Fruit fly (Drosophila melanogaster) whole organism, wandering third instar larva: ENCODE results near the gene CG11342.

Experiments
- Abd-B ChIP-seq: fragments of >200 bp; optimal IDR thresholded peaks from 2 replicates; lab custom pipeline; 2017; ENCODE audit warnings: missing biosample characterization, missing genetic modification characterization
- CG32264 ChIP-seq: fragments of 200-800 bp; sonication (Bioruptor generic); optimal IDR thresholded peaks from 2 replicates; lab custom pipeline; 2016; ENCODE audit warnings: missing biosample characterization, missing genetic modification characterization
- CG9705 ChIP-seq: fragments of 200-800 bp; sonication (Bioruptor generic); optimal IDR thresholded peaks from 2 replicates; lab custom pipeline; 2018; ENCODE audit warnings: missing biosample characterization, mild to moderate bottlenecking, missing genetic modification characterization
- CrebA ChIP-seq: fragments of 200-800 bp; sonication (Bioruptor generic); optimal IDR thresholded peaks from 2 replicates; lab custom pipeline; 2016; ENCODE audit warnings: missing biosample characterization, mild to moderate bottlenecking, missing genetic modification characterization, borderline replicate concordance
- Dfd ChIP-seq: fragments of >200 bp; optimal IDR thresholded peaks from 2 replicates; lab custom pipeline; 2017; ENCODE audit warnings: missing biosample characterization, missing genetic modification characterization
- Dif ChIP-seq: fragments of 200-275, 200-300 bp; sonication (Bioruptor generic); optimal IDR thresholded peaks from 2 replicates; lab custom pipeline; 2018; ENCODE audit warnings: missing biosample characterization, missing genetic modification characterization; ENCODE audit not compliant: partially characterized antibody
- GATAd ChIP-seq: sonication (Bioruptor generic); optimal IDR thresholded peaks from 2 replicates; lab custom pipeline; 2016; ENCODE audit warnings: missing biosample characterization, missing genetic modification characterization
- HLH106 ChIP-seq: fragments of 200-800 bp; optimal IDR thresholded peaks from 3 replicates; lab custom pipeline; 2019; ENCODE audit warnings: missing biosample characterization, mild to moderate bottlenecking, missing genetic modification characterization, moderate library complexity
- Hnf4 ChIP-seq: fragments of 200-800 bp; sonication (Bioruptor generic); optimal IDR thresholded peaks from 2 replicates; lab custom pipeline; 2016; ENCODE audit warnings: missing biosample characterization, mild to moderate bottlenecking, missing genetic modification characterization
- Hr78 ChIP-seq: fragments of >200 bp; optimal IDR thresholded peaks from 2 replicates; lab custom pipeline; 2017; ENCODE audit warnings: missing biosample characterization, missing genetic modification characterization
- Hr83 ChIP-seq: fragments of 200-300 bp; sonication (Bioruptor generic); optimal IDR thresholded peaks from 2 replicates; lab custom pipeline; 2016; ENCODE audit warnings: missing biosample characterization, mild to moderate bottlenecking, missing genetic modification characterization, moderate library complexity; ENCODE audit not compliant: poor library complexity, severe bottlenecking
- Jra ChIP-seq: sonication (Bioruptor generic); optimal IDR thresholded peaks from 2 replicates; lab custom pipeline; 2016; ENCODE audit warnings: missing biosample characterization, missing genetic modification characterization
- Mio ChIP-seq: sonication (Bioruptor generic); optimal IDR thresholded peaks from 2 replicates; lab custom pipeline; 2016; ENCODE audit warnings: missing biosample characterization, missing genetic modification characterization
- Myc ChIP-seq: fragments of >200 bp; optimal IDR thresholded peaks from 2 replicates; lab custom pipeline; 2017
- N ChIP-seq: fragments of >200 bp; optimal IDR thresholded peaks from 2 replicates; lab custom pipeline; 2018; ENCODE audit warnings: missing biosample characterization, missing external identifiers, missing genetic modification characterization
- OdsH ChIP-seq: fragments of 200-800 bp; sonication (Bioruptor generic); optimal IDR thresholded peaks from 2 replicates; lab custom pipeline; 2016; ENCODE audit warnings: missing biosample characterization, mild to moderate bottlenecking, missing genetic modification characterization
- Rel ChIP-seq, 2 experiments: fragments of 200-800 bp; sonication (Bioruptor generic) in 1 of 2; optimal IDR thresholded peaks; 2 replicates in 1 of 2; 3 replicates in 1 of 2; lab custom pipeline; 2016 to 2019; ENCODE audit warnings: mild to moderate bottlenecking in 2 of 2, missing biosample characterization in 2 of 2, missing genetic modification characterization in 2 of 2, moderate library complexity in 1 of 2
- Sp1 ChIP-seq: fragments of 200-800 bp; sonication (Bioruptor generic); optimal IDR thresholded peaks from 3 replicates; lab custom pipeline; 2019; ENCODE audit warnings: missing biosample characterization, mild to moderate bottlenecking, missing genetic modification characterization, moderate library complexity
- Vsx2 ChIP-seq: fragments of 200-300, 225-300 bp; sonication (Bioruptor generic); optimal IDR thresholded peaks from 2 replicates; lab custom pipeline; 2018; ENCODE audit warnings: missing biosample characterization, missing genetic modification characterization; ENCODE audit not compliant: partially characterized antibody
- br ChIP-seq: fragments of 200-800 bp; sonication (Bioruptor generic); optimal IDR thresholded peaks from 2 replicates; lab custom pipeline; 2016; ENCODE audit warnings: missing biosample characterization, missing genetic modification characterization
- brk ChIP-seq: fragments of 200-800 bp; sonication (Bioruptor generic); optimal IDR thresholded peaks from 2 replicates; lab custom pipeline; 2016; ENCODE audit warnings: missing biosample characterization, mild to moderate bottlenecking, missing genetic modification characterization
- dl ChIP-seq, 2 experiments: fragments of 175-275, 200-275 bp in 1 of 2; fragments of 200-275 bp in 1 of 2; sonication (Bioruptor generic); optimal IDR thresholded peaks; lab custom pipeline; 2018; ENCODE audit warnings: mild to moderate bottlenecking in 2 of 2, missing biosample characterization in 2 of 2, missing genetic modification characterization in 2 of 2, moderate library complexity in 2 of 2; ENCODE audit not compliant: partially characterized antibody in 2 of 2, insufficient read depth in 1 of 2
- dmrt93B ChIP-seq: fragments of 200-800 bp; sonication (Bioruptor generic); optimal IDR thresholded peaks from 2 replicates; lab custom pipeline; 2018; ENCODE audit warnings: missing biosample characterization, mild to moderate bottlenecking, missing genetic modification characterization
- dsf ChIP-seq: sonication (Bioruptor generic); optimal IDR thresholded peaks from 2 replicates; lab custom pipeline; 2016; ENCODE audit warnings: missing biosample characterization, missing genetic modification characterization, borderline replicate concordance
- ey ChIP-seq: fragments of 200-800 bp; sonication (Bioruptor generic); optimal IDR thresholded peaks from 2 replicates; lab custom pipeline; 2016; ENCODE audit warnings: missing biosample characterization, missing genetic modification characterization
- foxo ChIP-seq, 2 experiments: fragments of 200-800 bp; sonication (Bioruptor generic); optimal IDR thresholded peaks; 2 replicates in 1 of 2; 3 replicates in 1 of 2; lab custom pipeline; 2016 to 2017; ENCODE audit warnings: missing biosample characterization in 2 of 2, missing genetic modification characterization in 2 of 2
- fru ChIP-seq: fragments of 200-800 bp; sonication (Bioruptor generic); optimal IDR thresholded peaks from 3 replicates; lab custom pipeline; 2016; ENCODE audit warnings: missing biosample characterization, mild to moderate bottlenecking, missing genetic modification characterization
- h ChIP-seq: fragments of 200-800 bp; sonication (Bioruptor generic); optimal IDR thresholded peaks from 3 replicates; lab custom pipeline; 2016; ENCODE audit warnings: missing biosample characterization, mild to moderate bottlenecking, missing genetic modification characterization
- jim ChIP-seq: fragments of 175-275, 200-325 bp; sonication (Bioruptor generic); optimal IDR thresholded peaks from 2 replicates; lab custom pipeline; 2016; ENCODE audit warnings: missing biosample characterization, mild to moderate bottlenecking, missing genetic modification characterization
- lola ChIP-seq: fragments of >200 bp; optimal IDR thresholded peaks from 2 replicates; lab custom pipeline; 2017; ENCODE audit warnings: missing biosample characterization, missing genetic modification characterization
- pan ChIP-seq: fragments of >200 bp; optimal IDR thresholded peaks from 2 replicates; lab custom pipeline; 2017
- psq ChIP-seq: fragments of 200-800 bp; sonication (Bioruptor generic); optimal IDR thresholded peaks from 3 replicates; lab custom pipeline; 2017; ENCODE audit warnings: missing biosample characterization, mild to moderate bottlenecking, missing genetic modification characterization, moderate library complexity
- rgr ChIP-seq: fragments of 200-800 bp; sonication (Bioruptor generic); optimal IDR thresholded peaks from 3 replicates; lab custom pipeline; 2016; ENCODE audit warnings: missing biosample characterization, mild to moderate bottlenecking, missing genetic modification characterization
- sage ChIP-seq: fragments of 200-800 bp; sonication (Bioruptor generic); optimal IDR thresholded peaks from 2 replicates; lab custom pipeline; 2016; ENCODE audit warnings: missing biosample characterization, mild to moderate bottlenecking, missing genetic modification characterization
- sv ChIP-seq: fragments of 200-800 bp; sonication (Bioruptor generic); optimal IDR thresholded peaks from 3 replicates; lab custom pipeline; 2016; ENCODE audit warnings: missing biosample characterization, missing genetic modification characterization
- tai ChIP-seq: sonication (Bioruptor generic); optimal IDR thresholded peaks from 2 replicates; lab custom pipeline; 2016; ENCODE audit warnings: missing biosample characterization, missing genetic modification characterization
- usp ChIP-seq: fragments of >200 bp; optimal IDR thresholded peaks from 2 replicates; lab custom pipeline; 2017; ENCODE audit warnings: missing biosample characterization, missing genetic modification characterization
- woc ChIP-seq: sonication (Bioruptor generic); optimal IDR thresholded peaks from 2 replicates; lab custom pipeline; 2016; ENCODE audit warnings: missing biosample characterization, mild to moderate bottlenecking, missing genetic modification characterization

The CG11342 gene

DNA sequence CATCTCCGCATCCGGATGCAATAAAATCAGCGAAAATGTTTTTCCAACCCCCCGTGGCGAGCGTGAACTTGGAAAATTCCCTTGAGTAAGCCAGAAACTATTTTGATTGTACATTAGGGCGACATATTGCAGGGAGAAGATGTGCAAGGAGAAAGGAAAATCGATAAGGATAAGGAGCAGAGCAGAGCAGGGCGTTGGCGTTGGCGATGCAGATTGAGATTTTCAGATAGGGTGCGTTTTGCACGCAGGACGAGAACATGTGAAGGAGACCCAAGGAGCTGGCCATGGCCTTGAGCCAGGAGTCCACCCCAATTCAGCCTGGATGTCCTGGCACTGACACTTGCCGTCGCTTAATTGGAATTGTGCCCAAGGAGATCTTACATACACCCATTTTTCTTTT lies 10.3 kb downstream of the CG11342 start:
- TF ChIP-seq Hr78 (GFP tag; lab: Kevin White, UChicago) = no peak
- TF ChIP-seq lola (GFP tag; lab: Kevin White, UChicago) = no peak
- TF ChIP-seq Hnf4 = no peak
- TF ChIP-seq woc (GFP tag; lab: Kevin White, UChicago) = no peak
- TF ChIP-seq Jra (GFP tag; lab: Kevin White, UChicago) = no peak
- TF ChIP-seq pan = no peak
- TF ChIP-seq Myc (lab: Kevin White, UChicago) = no peak
- TF ChIP-seq br = no peak
- no peak for TF ChIP-seq Dif (GFP tag; lab: Kevin White, UChicago)
- no peak for TF ChIP-seq Sp1
- no peak for TF ChIP-seq OdsH (GFP tag; lab: Kevin White, UChicago)
- TF ChIP-seq jim (GFP tag; lab: Kevin White, UChicago) = no peak
- no peak for TF ChIP-seq tai (GFP tag; lab: Kevin White, UChicago)
- no peak for TF ChIP-seq foxo (GFP tag; optimal IDR thresholded peaks at IDR 0.05; lab: Kevin White, UChicago)

- peak; percentile 38 for TF ChIP-seq OdsH (GFP tag; lab: Kevin White, UChicago)
- TF ChIP-seq foxo (GFP tag; optimal IDR thresholded peaks at IDR 0.05; lab: Kevin White, UChicago) = peak in 1 of 2 experiments; percentile 12
- TF ChIP-seq pan = no peak
- TF ChIP-seq Jra (GFP tag; lab: Kevin White, UChicago) = no peak
- no peak for TF ChIP-seq CG9705
- peak; percentile 7 for TF ChIP-seq rgr (GFP tag; lab: Kevin White, UChicago)
- TF ChIP-seq usp = no peak
- TF ChIP-seq psq (GFP tag; lab: Kevin White, UChicago) = peak; percentile 4
Observed at dm6 chr3L:4354898-4355627, 12.2 kb downstream of the CG11342 start.

DNA sequence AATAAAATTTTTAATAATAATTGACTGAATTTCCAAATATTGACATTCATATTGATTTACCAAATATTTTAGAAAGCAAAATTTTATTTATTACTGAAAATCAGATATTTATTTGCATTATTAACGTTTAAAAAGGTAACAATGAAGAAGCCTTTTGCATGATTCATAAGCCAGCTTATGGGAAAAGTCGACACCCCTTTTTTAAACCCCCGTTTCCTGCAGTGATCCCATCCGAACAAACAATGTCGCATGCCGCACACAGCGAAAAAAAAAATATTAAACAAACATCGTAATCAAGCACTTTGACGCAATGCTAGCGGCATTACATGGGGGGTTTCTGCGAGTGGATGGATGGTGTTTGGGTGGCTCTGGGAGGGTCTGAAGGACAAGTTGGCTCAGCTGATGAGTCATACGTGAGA lies 13.6 kb downstream of the CG11342 start:
- TF ChIP-seq rgr (GFP tag; lab: Kevin White, UChicago) = peak; percentile 35
- peak; percentile 13 for TF ChIP-seq Sp1
- TF ChIP-seq woc (GFP tag; lab: Kevin White, UChicago) = peak; percentile 7
- no peak for TF ChIP-seq Jra (GFP tag; lab: Kevin White, UChicago)
- TF ChIP-seq sv (GFP tag; lab: Kevin White, UChicago) = no peak
- TF ChIP-seq Rel (GFP tag; optimal IDR thresholded peaks at IDR 0.05; lab: Kevin White, UChicago) = no peak
- peak; percentile 13 for TF ChIP-seq Rel (tag; optimal IDR thresholded peaks at IDR 0.05; lab: Kevin White, UChicago)
- TF ChIP-seq dmrt93B (GFP tag; lab: Kevin White, UChicago) = no peak
- no peak for TF ChIP-seq lola (GFP tag; lab: Kevin White, UChicago)
- no peak for TF ChIP-seq jim (GFP tag; lab: Kevin White, UChicago)
- no peak for TF ChIP-seq sage
- TF ChIP-seq pan = no peak
- TF ChIP-seq OdsH (GFP tag; lab: Kevin White, UChicago) = peak; percentile 4
- no peak for TF ChIP-seq Vsx2 (GFP tag; lab: Kevin White, UChicago)
- no peak for TF ChIP-seq CrebA
- TF ChIP-seq Abd-B (GFP tag; lab: Kevin White, UChicago) = no peak
- no peak for TF ChIP-seq dsf (GFP tag; lab: Kevin White, UChicago)
- TF ChIP-seq N (GFP tag; lab: Kevin White, UChicago) = no peak
- peak; percentile 31 for TF ChIP-seq psq (GFP tag; lab: Kevin White, UChicago)
- TF ChIP-seq tai (GFP tag; lab: Kevin White, UChicago) = no peak
- TF ChIP-seq h = peak; percentile 54
- TF ChIP-seq ey (GFP tag; lab: Kevin White, UChicago) = peak; percentile 4
- TF ChIP-seq HLH106 (tag; lab: Kevin White, UChicago) = peak; percentile 11
- TF ChIP-seq Dif (GFP tag; lab: Kevin White, UChicago) = no peak
- TF ChIP-seq Dfd = no peak
- no peak for TF ChIP-seq Hr83
- no peak for TF ChIP-seq usp
- TF ChIP-seq Hnf4 = no peak
- TF ChIP-seq CG9705 = no peak
- no peak for TF ChIP-seq Myc (lab: Kevin White, UChicago)
- TF ChIP-seq fru (GFP tag; lab: Kevin White, UChicago) = peak; percentile 44
- TF ChIP-seq br = peak; percentile 14
- TF ChIP-seq brk (GFP tag; lab: Kevin White, UChicago) = peak; percentile 14
- no peak for TF ChIP-seq dl (GFP tag; optimal IDR thresholded peaks at IDR 0.05; lab: Kevin White, UChicago; ENCODE audit: insufficient read depth in 1 of 2, partially characterized antibody in 2 of 2)
- TF ChIP-seq GATAd (GFP tag; lab: Kevin White, UChicago) = no peak
- no peak for TF ChIP-seq Mio (GFP tag; lab: Kevin White, UChicago)
- no peak for TF ChIP-seq Hr78 (GFP tag; lab: Kevin White, UChicago)
- TF ChIP-seq CG32264 (GFP tag; lab: Kevin White, UChicago) = no peak
- peak in 1 of 2 experiments; percentile 39 for TF ChIP-seq foxo (GFP tag; optimal IDR thresholded peaks at IDR 0.05; lab: Kevin White, UChicago)
